Worm (Caenorhabditis elegans): Measurements from ENCODE around the gene Y40B10B.1.

DNA sequence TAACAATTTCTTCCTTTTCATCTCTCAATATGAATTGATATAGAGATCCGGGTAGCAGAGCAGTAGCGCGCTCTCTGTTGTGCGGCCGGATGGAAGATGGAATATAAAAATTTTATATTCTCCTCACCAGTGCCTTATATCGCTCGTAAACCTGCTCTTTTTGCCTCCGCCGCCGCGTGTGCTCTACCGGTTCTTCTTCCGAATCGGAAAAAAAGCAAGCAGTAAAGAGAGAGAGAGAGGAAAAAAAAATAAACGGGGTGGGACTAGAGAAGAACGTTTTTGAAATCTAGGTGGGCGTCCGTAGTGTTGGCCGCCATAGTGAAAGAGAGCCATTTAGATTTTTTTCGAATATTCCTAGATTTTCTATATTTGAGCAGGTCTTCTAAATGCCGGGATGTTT lies 23.4 kb downstream of the Y40B10B.1 start, which contains the start of gene glb-25:
- TF ChIP-seq unc-86 (tag; optimal IDR thresholded peaks at IDR 0.05) (no peak), skn-1 (tag; optimal IDR thresholded peaks at IDR 0.05) (no peak), ama-1 (optimal IDR thresholded peaks at IDR 0.05) (no peak), unc-62 (GFP tag; optimal IDR thresholded peaks at IDR 0.05) (no peak), fkh-4 (tag; optimal IDR thresholded peaks at IDR 0.05; ENCODE audit: borderline replicate concordance) (no peak), lin-15B (tag; optimal IDR thresholded peaks at IDR 0.05) (no peak), lsy-2 (tag; optimal IDR thresholded peaks at IDR 0.05) (no peak), lin-39 (tag; optimal IDR thresholded peaks at IDR 0.05) (no peak)
